Fruit fly (Drosophila melanogaster): ENCODE results near the gene CG10479.

Gene CG10479

dm6 chr3L:5987637-5988036, 11.8 kb upstream of the CG10479 start (continued):
- TF ChIP-seq cas (GFP tag; IDR thresholded peaks at IDR 0.05): no peak
- TF ChIP-seq CG1792 (GFP tag; optimal IDR thresholded peaks at IDR 0.05): no peak
- TF ChIP-seq Xrp1 (GFP tag; IDR thresholded peaks at IDR 0.05): peak; percentile 87
- TF ChIP-seq CG9215 (GFP tag; IDR thresholded peaks at IDR 0.05): peak; percentile 26; the same call in 1 of the 2 replicates
- no peak for TF ChIP-seq Neu2 (GFP tag; optimal IDR thresholded peaks at IDR 0.05; ENCODE audit: borderline replicate concordance)
- TF ChIP-seq HLH3B (GFP tag; IDR thresholded peaks at IDR 0.05): 0 out of 2 replicates have a peak, but pooled peaks have one; percentile 43
- no peak for TF ChIP-seq Kr (GFP tag; optimal IDR thresholded peaks at IDR 0.05)
- no peak for TF ChIP-seq CG11247 (GFP tag; IDR thresholded peaks at IDR 0.05)
- TF ChIP-seq NfI (GFP tag; optimal IDR thresholded peaks at IDR 0.05): no peak
- TF ChIP-seq Pdp1 (GFP tag; optimal IDR thresholded peaks at IDR 0.05): peak; percentile 5 to 27
- TF ChIP-seq Myb (GFP tag; optimal IDR thresholded peaks at IDR 0.05): no peak
- peak; percentile 24 to 75 for TF ChIP-seq chif (GFP tag; optimal IDR thresholded peaks at IDR 0.05)
- no peak for TF ChIP-seq Dek (tag; optimal IDR thresholded peaks at IDR 0.05)
- no peak for TF ChIP-seq CG9437 (GFP tag; optimal IDR thresholded peaks at IDR 0.05)
- TF ChIP-seq ttk (GFP tag; IDR thresholded peaks at IDR 0.05): no peak
- no peak for TF ChIP-seq aop (GFP tag; IDR thresholded peaks at IDR 0.05)
- TF ChIP-seq CG12155 (GFP tag; optimal IDR thresholded peaks at IDR 0.05): peak; percentile 20
- TF ChIP-seq Lim3 (GFP tag; IDR thresholded peaks at IDR 0.05): no peak
- no peak for TF ChIP-seq Deaf1 (tag; optimal IDR thresholded peaks at IDR 0.05)
- no peak for TF ChIP-seq yki (optimal IDR thresholded peaks at IDR 0.05)
- TF ChIP-seq tll (GFP tag; optimal IDR thresholded peaks at IDR 0.05): no peak
- TF ChIP-seq fd102C (GFP tag; optimal IDR thresholded peaks at IDR 0.05): peak; percentile 11
- no peak for TF ChIP-seq CG2889 (GFP tag; IDR thresholded peaks at IDR 0.05)
- TF ChIP-seq CG8359 (GFP tag; optimal IDR thresholded peaks at IDR 0.05; ENCODE audit: borderline replicate concordance): peak; percentile 38
- TF ChIP-seq CG32532 (GFP tag; IDR thresholded peaks at IDR 0.05): no peak
- no peak for TF ChIP-seq CG33213 (GFP tag; optimal IDR thresholded peaks at IDR 0.05)
- TF ChIP-seq unpg (GFP tag; optimal IDR thresholded peaks at IDR 0.05): peak; percentile 42
- no peak for TF ChIP-seq tna (GFP tag; IDR thresholded peaks at IDR 0.05; ENCODE audit: partially characterized antibody)
- TF ChIP-seq CG4854 (GFP tag; optimal IDR thresholded peaks at IDR 0.05): no peak
- TF ChIP-seq eyg (GFP tag; optimal IDR thresholded peaks at IDR 0.05): no peak
- TF ChIP-seq CG10366 (GFP tag; IDR thresholded peaks at IDR 0.05): 0 out of 2 replicates have a peak, but pooled peaks have one; percentile 12
- TF ChIP-seq sqz (GFP tag; optimal IDR thresholded peaks at IDR 0.05): peak; percentile 32
- no peak for TF ChIP-seq CG12659 (GFP tag; optimal IDR thresholded peaks at IDR 0.05)
- no peak for TF ChIP-seq Jarid2 (GFP tag; optimal IDR thresholded peaks at IDR 0.05)
- peak; percentile 67 for TF ChIP-seq CG12391 (tag; optimal IDR thresholded peaks at IDR 0.05)
- no peak for TF ChIP-seq CG15073 (GFP tag; optimal IDR thresholded peaks at IDR 0.05)
- peak; percentile 52 for TF ChIP-seq vvl (GFP tag; IDR thresholded peaks at IDR 0.05)
- no peak for TF ChIP-seq mld (GFP tag; IDR thresholded peaks at IDR 0.05; ENCODE audit: partially characterized antibody)
- no peak for TF ChIP-seq Dad (GFP tag; optimal IDR thresholded peaks at IDR 0.05)
- TF ChIP-seq crp (GFP tag; optimal IDR thresholded peaks at IDR 0.05): no peak
- TF ChIP-seq luna (GFP tag; optimal IDR thresholded peaks at IDR 0.05): no peak
- TF ChIP-seq CG12744 (GFP tag; optimal IDR thresholded peaks at IDR 0.05): no peak
- no peak for TF ChIP-seq mirr (GFP tag; optimal IDR thresholded peaks at IDR 0.05)
- TF ChIP-seq sd (tag; optimal IDR thresholded peaks at IDR 0.05): no peak
- no peak for TF ChIP-seq Usf (GFP tag; optimal IDR thresholded peaks at IDR 0.05)
- no peak for TF ChIP-seq pros (GFP tag; optimal IDR thresholded peaks at IDR 0.05)
- no peak for TF ChIP-seq Drgx (GFP tag; IDR thresholded peaks at IDR 0.05)
- TF ChIP-seq da (GFP tag; optimal IDR thresholded peaks at IDR 0.05): no peak
- no peak for TF ChIP-seq CG31365 (tag; optimal IDR thresholded peaks at IDR 0.05)
- no peak for TF ChIP-seq tx (GFP tag; optimal IDR thresholded peaks at IDR 0.05)
- no peak for TF ChIP-seq CG12942 (GFP tag; optimal IDR thresholded peaks at IDR 0.05)
- TF ChIP-seq CG10462 (GFP tag; optimal IDR thresholded peaks at IDR 0.05): no peak

Measured in whole organism, embryonic.